Worm (Caenorhabditis elegans) whole organism, mixed stage, embryonic: ENCODE measurements around the gene C06B8.7.

ENCODE experiments used
- elt-1 ChIP-seq: sonication (generic microtip); optimal IDR thresholded peaks from 2 replicates; lab custom pipeline; 2017; ENCODE audit warnings: missing genetic modification characterization, mild to moderate bottlenecking, missing compliant biosample characterization, antibody characterized with exemption, moderate library complexity, borderline replicate concordance; ENCODE audit not compliant: insufficient read depth
- flh-1 ChIP-seq: fragments of 200-800 bp; sonication (Bioruptor generic); optimal IDR thresholded peaks from 2 replicates; lab custom pipeline; 2018; ENCODE audit warnings: mild to moderate bottlenecking, missing genetic modification characterization, moderate library complexity, missing compliant biosample characterization
- lin-13 ChIP-seq: fragments of 150-350 bp; optimal IDR thresholded peaks from 2 replicates; lab custom pipeline; 2014; ENCODE audit warnings: missing biosample characterization, missing genetic modification characterization
- lsy-2 ChIP-seq: fragments of 150-350 bp; optimal IDR thresholded peaks from 2 replicates; lab custom pipeline; 2014; ENCODE audit warnings: missing biosample characterization, missing genetic modification characterization
- nhr-12 ChIP-seq: fragments of 150-350 bp; optimal IDR thresholded peaks from 2 replicates; lab custom pipeline; 2014; ENCODE audit warnings: missing biosample characterization, missing genetic modification characterization
- pha-4 ChIP-seq: fragments of 150-350 bp; optimal IDR thresholded peaks from 2 replicates; lab custom pipeline; 2018; ENCODE audit warnings: missing biosample characterization, missing genetic modification reagents, missing genetic modification characterization
- snpc-4 ChIP-seq: fragments of 150-350 bp; optimal IDR thresholded peaks from 2 replicates; lab custom pipeline; 2014; ENCODE audit warnings: missing biosample characterization, missing genetic modification characterization
- unc-39 ChIP-seq: fragments of 150-350 bp; optimal IDR thresholded peaks from 2 replicates; lab custom pipeline; 2014; ENCODE audit warnings: missing biosample characterization, missing genetic modification characterization
- unc-62 ChIP-seq: fragments of 150-350 bp; optimal IDR thresholded peaks from 2 replicates; lab custom pipeline; 2014; ENCODE audit warnings: missing biosample characterization, missing genetic modification reagents, missing genetic modification characterization

ce11 chrV:15492518-15492917 lies 6.0 kb upstream of the C06B8.7 start, which contains the start of gene str-264:
- no peak for TF ChIP-seq flh-1 (GFP tag; lab: Kevin White, UChicago)
- TF ChIP-seq unc-62 (GFP tag; lab: Kevin White, UChicago): no peak
- TF ChIP-seq elt-1 (tag; lab: Kevin White, UChicago): no peak
- TF ChIP-seq nhr-12: no peak
- no peak for TF ChIP-seq lsy-2 (tag; lab: Kevin White, UChicago)
- no peak for TF ChIP-seq pha-4
- TF ChIP-seq unc-39 (tag; lab: Kevin White, UChicago): no peak
- no peak for TF ChIP-seq lin-13 (tag; lab: Kevin White, UChicago)
- TF ChIP-seq snpc-4 (tag; lab: Kevin White, UChicago): no peak
